Worm (Caenorhabditis elegans) whole organism, L2 larva: ENCODE measurements around the gene mip-2.

Experiments
- R02D3.7 ChIP-seq: fragments of 150-350 bp; optimal IDR thresholded peaks from 2 replicates; lab custom pipeline; 2014; ENCODE audit warnings: missing biosample characterization, missing genetic modification characterization
- aly-2 ChIP-seq: fragments of 150-350 bp; optimal IDR thresholded peaks from 2 replicates; lab custom pipeline; 2014; ENCODE audit warnings: missing biosample characterization, missing genetic modification characterization
- ama-1 ChIP-seq: fragments of 150-350 bp; optimal IDR thresholded peaks from 2 replicates; lab custom pipeline; 2018; ENCODE audit warnings: inconsistent platforms
- blmp-1 ChIP-seq: sonication (generic microtip); optimal IDR thresholded peaks from 2 replicates; lab custom pipeline; 2017; ENCODE audit warnings: missing genetic modification characterization, mild to moderate bottlenecking, missing compliant biosample characterization, antibody characterized with exemption, moderate library complexity; ENCODE audit not compliant: insufficient read depth
- egl-27 ChIP-seq: sonication (generic microtip); optimal IDR thresholded peaks from 3 replicates; lab custom pipeline; 2017; ENCODE audit warnings: missing biosample characterization, missing genetic modification reagents, missing genetic modification characterization
- lin-11 ChIP-seq: fragments of 150-350 bp; sonication (generic microtip); optimal IDR thresholded peaks from 2 replicates; lab custom pipeline; 2014; ENCODE audit warnings: missing biosample characterization, missing genetic modification characterization, inconsistent platforms, mixed read lengths
- lin-13 ChIP-seq: fragments of 150-350 bp; optimal IDR thresholded peaks from 2 replicates; lab custom pipeline; 2014; ENCODE audit warnings: missing biosample characterization, missing genetic modification reagents, missing genetic modification characterization
- lin-39 ChIP-seq: fragments of 150-350 bp; optimal IDR thresholded peaks from 2 replicates; lab custom pipeline; 2014; ENCODE audit warnings: missing biosample characterization, missing genetic modification reagents, missing genetic modification characterization
- lsy-2 ChIP-seq, 2 experiments: fragments of 150-350 bp in 1 of 2; sonication (generic microtip) in 1 of 2; optimal IDR thresholded peaks; 2 replicates each; lab custom pipeline; 2014 to 2017; ENCODE audit warnings: missing biosample characterization in 2 of 2, missing genetic modification characterization in 2 of 2
- nhr-12 ChIP-seq: fragments of 150-350 bp; optimal IDR thresholded peaks from 2 replicates; lab custom pipeline; 2014; ENCODE audit warnings: missing biosample characterization, missing genetic modification characterization
- nhr-129 ChIP-seq: fragments of 150-350 bp; optimal IDR thresholded peaks from 2 replicates; lab custom pipeline; 2014; ENCODE audit warnings: missing biosample characterization, missing genetic modification characterization
- unc-55 ChIP-seq: fragments of 150-350 bp; sonication (generic microtip); optimal IDR thresholded peaks from 3 replicates; lab custom pipeline; 2014; ENCODE audit warnings: missing biosample characterization, missing genetic modification reagents, missing genetic modification characterization
- unc-62 ChIP-seq: fragments of 150-350 bp; optimal IDR thresholded peaks from 2 replicates; lab custom pipeline; 2014; ENCODE audit warnings: missing biosample characterization, missing genetic modification reagents, missing genetic modification characterization

- no peak for TF ChIP-seq lin-11 (tag; lab: Kevin White, UChicago)
- no peak for TF ChIP-seq aly-2
- no peak for TF ChIP-seq ama-1 (lab: Kevin White, UChicago)
- no peak for TF ChIP-seq lin-39 (tag; lab: Kevin White, UChicago)
- no peak for TF ChIP-seq lsy-2 (tag; optimal IDR thresholded peaks at IDR 0.05; lab: Kevin White, UChicago)
- TF ChIP-seq lin-13, result no peak
- TF ChIP-seq egl-27 (tag; lab: Kevin White, UChicago), result no peak
- TF ChIP-seq unc-62, result no peak
- no peak for TF ChIP-seq nhr-129 (tag; lab: Kevin White, UChicago)
- TF ChIP-seq blmp-1 (tag; lab: Kevin White, UChicago), result no peak
- TF ChIP-seq R02D3.7, result no peak
- no peak for TF ChIP-seq nhr-12 (tag; lab: Kevin White, UChicago)
- TF ChIP-seq unc-55 (GFP tag; lab: Kevin White, UChicago), result no peak
Observed at ce11 chrV:13716531-13716930, 44.8 kb upstream of the mip-2 start, which contains the start of gene T01D3.6.
